Worm (Caenorhabditis elegans): ENCODE results near the gene srd-55.

DNA sequence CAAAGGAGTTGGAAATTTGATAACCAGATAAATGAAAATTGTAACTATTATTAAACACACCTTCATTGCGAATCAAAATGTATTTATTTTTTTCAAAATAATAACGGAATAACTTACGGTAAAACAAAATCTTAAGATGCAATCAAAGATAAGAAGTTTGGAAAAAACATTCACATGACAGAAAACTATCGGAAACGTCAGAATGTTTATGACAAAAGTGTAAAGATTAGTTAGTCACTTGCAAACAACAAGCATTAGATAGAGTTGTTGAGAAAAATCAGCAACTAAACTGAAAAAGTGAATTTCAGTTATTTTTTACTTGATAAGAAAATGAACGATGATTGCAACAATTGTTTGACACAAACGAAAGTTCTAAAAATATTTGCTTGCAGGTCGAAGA, 11.9 kb downstream of the srd-55 start:
- no peak for TF ChIP-seq elt-2 (tag; optimal IDR thresholded peaks at IDR 0.05)
- TF ChIP-seq Y22D7AL.16 (tag; optimal IDR thresholded peaks at IDR 0.05): no peak
- no peak for TF ChIP-seq ceh-24 (tag; optimal IDR thresholded peaks at IDR 0.05)
- TF ChIP-seq pqm-1 (tag; optimal IDR thresholded peaks at IDR 0.05): no peak
